Worm (Caenorhabditis elegans) whole organism, L3 larva: ENCODE measurements around the gene C07G1.7.
A peak's percentile ranks its signal among the peaks of the same experiment; 100 is the strongest.

Experiments
- R02D3.7 ChIP-seq: fragments of 150-350 bp; optimal IDR thresholded peaks from 2 replicates; lab custom pipeline; 2014; ENCODE audit warnings: missing biosample characterization, missing genetic modification characterization
- ZK546.5 ChIP-seq: sonication (generic microtip); optimal IDR thresholded peaks from 2 replicates; lab custom pipeline; 2017; ENCODE audit warnings: missing biosample characterization, missing genetic modification characterization
- aly-2 ChIP-seq: fragments of 150-350 bp; optimal IDR thresholded peaks from 2 replicates; lab custom pipeline; 2014; ENCODE audit warnings: missing biosample characterization, missing genetic modification characterization
- ama-1 ChIP-seq: fragments of 150-350 bp; optimal IDR thresholded peaks from 2 replicates; lab custom pipeline; 2018
- ceh-28 ChIP-seq: fragments of 150-350 bp; optimal IDR thresholded peaks from 2 replicates; lab custom pipeline; 2014; ENCODE audit warnings: missing biosample characterization, missing genetic modification reagents, missing genetic modification characterization
- ceh-82 ChIP-seq: fragments of 150-350 bp; optimal IDR thresholded peaks from 2 replicates; lab custom pipeline; 2014; ENCODE audit warnings: missing biosample characterization, missing genetic modification characterization
- ceh-9 ChIP-seq: sonication (generic microtip); optimal IDR thresholded peaks from 2 replicates; lab custom pipeline; 2018; ENCODE audit warnings: missing biosample characterization, missing genetic modification characterization
- daf-12 ChIP-seq: fragments of 150-350 bp; optimal IDR thresholded peaks from 2 replicates; lab custom pipeline; 2014; ENCODE audit warnings: missing biosample characterization, missing genetic modification reagents, missing genetic modification characterization
- egl-27 ChIP-seq: sonication (generic microtip); optimal IDR thresholded peaks from 4 replicates; lab custom pipeline; 2017; ENCODE audit warnings: missing biosample characterization, missing genetic modification reagents, missing genetic modification characterization
- egl-5 ChIP-seq: fragments of 150-350 bp; optimal IDR thresholded peaks from 2 replicates; lab custom pipeline; 2017; ENCODE audit warnings: missing biosample characterization, missing genetic modification reagents, missing genetic modification characterization, inconsistent platforms
- elt-1 ChIP-seq: fragments of 150-350 bp; optimal IDR thresholded peaks from 2 replicates; lab custom pipeline; 2014; ENCODE audit warnings: missing biosample characterization, missing genetic modification characterization
- elt-2 ChIP-seq: sonication (generic microtip); optimal IDR thresholded peaks from 2 replicates; lab custom pipeline; 2016; ENCODE audit warnings: missing genetic modification reagents, mild to moderate bottlenecking, missing genetic modification characterization, missing compliant biosample characterization
- elt-3 ChIP-seq, 3 experiments: fragments of 150-350 bp in 1 of 3; sonication (generic microtip) in 2 of 3; optimal IDR thresholded peaks; 2 replicates in 2 of 3; 4 replicates in 1 of 3; lab custom pipeline; 2014 to 2017; ENCODE audit warnings: missing biosample characterization in 3 of 3, missing genetic modification characterization in 3 of 3
- eor-1 ChIP-seq, 2 experiments: fragments of 150-350 bp; optimal IDR thresholded peaks; 2 replicates each; lab custom pipeline; 2014 to 2018; ENCODE audit warnings: missing biosample characterization in 2 of 2, missing genetic modification characterization in 2 of 2
- fkh-10 ChIP-seq: sonication (generic microtip); optimal IDR thresholded peaks from 2 replicates; lab custom pipeline; 2017; ENCODE audit warnings: missing biosample characterization, missing genetic modification reagents, missing genetic modification characterization
- hmg-11 ChIP-seq: sonication (generic microtip); optimal IDR thresholded peaks from 2 replicates; lab custom pipeline; 2016; ENCODE audit warnings: missing genetic modification characterization, missing compliant biosample characterization
- jun-1 ChIP-seq: fragments of 150-350 bp; optimal IDR thresholded peaks from 2 replicates; lab custom pipeline; 2014; ENCODE audit warnings: missing biosample characterization, missing genetic modification reagents, missing genetic modification characterization
- lin-15B ChIP-seq: fragments of 150-350 bp; optimal IDR thresholded peaks from 2 replicates; lab custom pipeline; 2014; ENCODE audit warnings: missing biosample characterization, missing genetic modification characterization
- lin-39 ChIP-seq: fragments of 150-350 bp; optimal IDR thresholded peaks from 2 replicates; lab custom pipeline; 2018; ENCODE audit warnings: missing biosample characterization, missing genetic modification reagents, missing genetic modification characterization
- lsy-12 ChIP-seq: sonication (generic microtip); optimal IDR thresholded peaks from 2 replicates; lab custom pipeline; 2016; ENCODE audit warnings: mild to moderate bottlenecking, missing genetic modification characterization, missing compliant biosample characterization
- mdl-1 ChIP-seq: fragments of 150-350 bp; optimal IDR thresholded peaks from 2 replicates; lab custom pipeline; 2014; ENCODE audit warnings: missing biosample characterization, missing genetic modification characterization
- mml-1 ChIP-seq: fragments of 150-350 bp; sonication (generic microtip); optimal IDR thresholded peaks from 3 replicates; lab custom pipeline; 2014; ENCODE audit warnings: missing biosample characterization, missing genetic modification characterization
- nfya-1 ChIP-seq: sonication (generic microtip); optimal IDR thresholded peaks from 2 replicates; lab custom pipeline; 2017; ENCODE audit warnings: missing genetic modification characterization, mild to moderate bottlenecking, missing compliant biosample characterization, antibody characterized with exemption, moderate library complexity; ENCODE audit not compliant: insufficient read depth
- nhr-11 ChIP-seq: fragments of 150-350 bp; optimal IDR thresholded peaks from 2 replicates; lab custom pipeline; 2014; ENCODE audit warnings: missing biosample characterization, missing genetic modification characterization
- nhr-12 ChIP-seq: fragments of 150-350 bp; optimal IDR thresholded peaks from 2 replicates; lab custom pipeline; 2014; ENCODE audit warnings: missing biosample characterization, missing genetic modification characterization
- nhr-23 ChIP-seq: fragments of 150-350 bp; optimal IDR thresholded peaks from 2 replicates; lab custom pipeline; 2014; ENCODE audit warnings: missing biosample characterization, missing genetic modification reagents, missing genetic modification characterization
- nhr-237 ChIP-seq: fragments of 150-350 bp; optimal IDR thresholded peaks from 2 replicates; lab custom pipeline; 2014; ENCODE audit warnings: missing biosample characterization, missing genetic modification characterization
- nhr-25 ChIP-seq: sonication (generic microtip); optimal IDR thresholded peaks from 2 replicates; lab custom pipeline; 2017; ENCODE audit warnings: missing biosample characterization, missing genetic modification characterization
- nhr-28 ChIP-seq: fragments of 150-350 bp; optimal IDR thresholded peaks from 2 replicates; lab custom pipeline; 2014; ENCODE audit warnings: missing biosample characterization, missing genetic modification characterization
- nhr-43 ChIP-seq: sonication (generic microtip); optimal IDR thresholded peaks from 2 replicates; lab custom pipeline; 2016; ENCODE audit warnings: mild to moderate bottlenecking, missing genetic modification characterization, missing compliant biosample characterization; ENCODE audit not compliant: poor library complexity, severe bottlenecking
- nhr-67 ChIP-seq: fragments of 150-350 bp; optimal IDR thresholded peaks from 2 replicates; lab custom pipeline; 2014; ENCODE audit warnings: missing biosample characterization, missing genetic modification characterization
- nhr-76 ChIP-seq: fragments of 150-350 bp; sonication (generic microtip); optimal IDR thresholded peaks from 5 replicates; lab custom pipeline; 2014; ENCODE audit warnings: missing biosample characterization, missing genetic modification characterization
- nhr-77 ChIP-seq: fragments of 150-350 bp; optimal IDR thresholded peaks from 2 replicates; lab custom pipeline; 2014; ENCODE audit warnings: missing biosample characterization, missing genetic modification characterization
- pha-4 ChIP-seq: fragments of 150-350 bp; optimal IDR thresholded peaks from 2 replicates; lab custom pipeline; 2014; ENCODE audit warnings: missing biosample characterization, missing genetic modification reagents, missing genetic modification characterization
- pqm-1 ChIP-seq: fragments of 150-350 bp; optimal IDR thresholded peaks from 2 replicates; lab custom pipeline; 2017; ENCODE audit warnings: missing biosample characterization, missing genetic modification characterization, inconsistent platforms
- sea-2 ChIP-seq: fragments of 150-350 bp; sonication (generic microtip); optimal IDR thresholded peaks from 4 replicates; lab custom pipeline; 2014; ENCODE audit warnings: missing biosample characterization, missing genetic modification reagents, missing genetic modification characterization
- skn-1 ChIP-seq: fragments of 150-350 bp; optimal IDR thresholded peaks from 2 replicates; lab custom pipeline; 2014; ENCODE audit warnings: missing biosample characterization, missing genetic modification characterization
- tbx-2 ChIP-seq: sonication (generic microtip); optimal IDR thresholded peaks from 2 replicates; lab custom pipeline; 2016; ENCODE audit warnings: mild to moderate bottlenecking, missing genetic modification characterization, missing compliant biosample characterization
- unc-39 ChIP-seq: sonication (generic microtip); optimal IDR thresholded peaks from 4 replicates; lab custom pipeline; 2017; ENCODE audit warnings: missing biosample characterization, missing genetic modification characterization
- unc-62 ChIP-seq: fragments of 150-350 bp; sonication (generic microtip); optimal IDR thresholded peaks from 4 replicates; lab custom pipeline; 2014; ENCODE audit warnings: missing biosample characterization, missing genetic modification reagents, missing genetic modification characterization
- ztf-11 ChIP-seq: fragments of 150-350 bp; optimal IDR thresholded peaks from 2 replicates; lab custom pipeline; 2014; ENCODE audit warnings: missing biosample characterization, missing genetic modification characterization

The C07G1.7 gene

DNA sequence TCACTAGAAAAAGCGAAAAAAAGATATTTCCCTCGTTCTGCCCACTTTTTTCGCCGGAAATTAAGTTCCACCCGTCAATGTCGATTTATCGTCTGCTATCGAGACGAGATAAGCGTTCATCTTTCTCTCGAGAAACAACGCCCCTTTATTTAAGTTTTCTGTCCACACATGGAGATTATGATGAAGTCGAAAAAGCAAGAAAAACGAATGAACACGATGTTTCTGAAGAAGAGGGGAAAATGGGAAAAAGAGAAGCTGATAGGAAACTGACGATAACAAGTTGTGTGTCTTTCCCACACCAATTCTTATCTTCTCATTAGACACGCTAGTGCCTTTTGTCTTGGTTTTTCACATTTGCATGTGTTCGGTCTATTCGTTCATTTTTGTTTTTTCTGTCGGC, 36.9 kb downstream of the C07G1.7 start:
- TF ChIP-seq tbx-2 (tag; lab: Kevin White, UChicago) (no peak), ztf-11 (tag; lab: Kevin White, UChicago) (no peak), nhr-77 (tag; lab: Kevin White, UChicago) (no peak), lsy-12 (tag; lab: Kevin White, UChicago) (no peak), pqm-1 (tag; lab: Kevin White, UChicago) (peak; percentile 41), egl-5 (no peak), ama-1 (lab: Kevin White, UChicago) (no peak), ceh-28 (tag; lab: Kevin White, UChicago) (no peak), elt-2 (tag; lab: Kevin White, UChicago) (peak; percentile 80), nhr-23 (tag; lab: Kevin White, UChicago) (no peak), nfya-1 (tag; lab: Kevin White, UChicago) (no peak), mml-1 (tag; lab: Kevin White, UChicago) (no peak), hmg-11 (tag; lab: Kevin White, UChicago) (no peak), nhr-76 (no peak)

DNA sequence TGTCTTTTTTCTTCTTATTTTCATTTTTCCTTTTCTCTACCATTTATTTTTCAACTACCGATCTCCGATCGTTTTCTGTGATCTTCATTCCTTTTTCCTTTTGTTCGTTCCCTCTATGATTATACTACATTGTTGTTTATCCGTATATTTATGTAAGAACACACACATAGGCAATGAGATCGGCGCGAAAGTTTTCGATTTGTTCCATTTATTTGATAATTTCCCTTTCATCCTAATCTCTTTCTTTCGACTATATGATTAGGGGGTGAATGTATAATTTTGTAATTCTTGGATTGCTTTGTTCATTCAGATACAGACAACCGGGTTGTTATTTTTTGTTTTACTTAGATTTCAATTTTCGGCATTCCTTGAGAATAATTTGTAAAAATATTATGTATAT, 38.0 kb downstream of the C07G1.7 start:
- TF ChIP-seq unc-62 (GFP tag; lab: Kevin White, UChicago) (no peak), elt-2 (tag; lab: Kevin White, UChicago) (no peak), jun-1 (tag; lab: Kevin White, UChicago) (no peak), nhr-237 (tag; lab: Kevin White, UChicago) (no peak), eor-1 (tag; optimal IDR thresholded peaks at IDR 0.05; lab: Kevin White, UChicago) (no peak), mml-1 (tag; lab: Kevin White, UChicago) (no peak), lin-39 (tag; lab: Kevin White, UChicago) (no peak), nhr-25 (no peak), elt-1 (tag; lab: Kevin White, UChicago) (no peak), nhr-43 (tag; lab: Kevin White, UChicago) (no peak), aly-2 (tag; lab: Kevin White, UChicago) (no peak), ceh-82 (tag; lab: Kevin White, UChicago) (no peak), lin-15B (tag; lab: Kevin White, UChicago) (no peak)
- TF ChIP-seq, all 47 proteins: peak for 0

DNA sequence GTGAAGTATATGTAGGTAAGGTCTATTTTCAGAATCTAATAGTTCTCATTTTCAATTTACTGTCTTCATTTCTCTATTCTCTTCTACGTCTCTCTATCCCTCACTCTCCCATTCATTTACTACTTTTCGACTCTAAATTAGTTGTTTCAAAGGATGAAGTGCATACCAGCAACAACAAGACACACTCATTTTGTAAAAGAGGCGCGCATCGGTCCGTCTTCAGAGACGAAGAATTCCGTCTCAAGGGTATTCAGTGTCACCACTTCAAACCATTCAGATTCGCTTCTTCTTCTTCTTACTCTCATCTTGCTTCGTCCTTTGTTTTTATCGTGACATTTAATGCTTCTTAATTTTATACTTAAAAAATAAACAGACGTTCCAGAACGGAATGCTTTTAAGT, 40.3 kb downstream of the C07G1.7 start:
- no peak for TF ChIP-seq mdl-1 (tag; lab: Kevin White, UChicago)
- TF ChIP-seq nhr-25: peak; percentile 21
- no peak for TF ChIP-seq sea-2 (GFP tag; lab: Kevin White, UChicago)
- TF ChIP-seq, all 47 proteins: peak for 1

DNA sequence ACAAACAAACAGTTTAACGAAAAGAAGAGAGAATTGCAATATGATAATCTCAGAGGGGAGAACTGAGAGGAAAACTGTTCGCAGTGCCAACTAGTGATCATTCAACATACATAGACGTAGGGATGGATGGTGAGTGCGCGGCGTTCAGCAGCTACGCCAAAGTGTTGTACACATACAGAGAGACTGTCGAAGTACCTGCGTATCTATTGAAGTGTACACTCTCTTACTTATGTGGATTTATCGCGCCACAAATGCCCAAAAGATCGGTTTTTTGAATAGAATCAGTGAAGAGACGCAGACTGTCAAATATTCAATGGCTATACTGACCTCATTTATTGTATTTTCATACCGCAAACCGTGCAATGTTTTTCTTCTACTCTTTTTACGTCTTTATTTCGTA, 41.4 kb downstream of the C07G1.7 start:
- TF ChIP-seq ZK546.5 (no peak), mml-1 (tag; lab: Kevin White, UChicago) (no peak), ama-1 (lab: Kevin White, UChicago) (no peak), ceh-28 (tag; lab: Kevin White, UChicago) (peak; percentile 62), nhr-43 (tag; lab: Kevin White, UChicago) (no peak), nhr-11 (tag; lab: Kevin White, UChicago) (no peak), nhr-28 (tag; lab: Kevin White, UChicago) (no peak), pqm-1 (tag; lab: Kevin White, UChicago) (no peak), lin-15B (tag; lab: Kevin White, UChicago) (no peak), unc-39 (no peak), daf-12 (tag; lab: Kevin White, UChicago) (no peak), elt-1 (tag; lab: Kevin White, UChicago) (no peak), R02D3.7 (tag; lab: Kevin White, UChicago) (no peak), nhr-23 (tag; lab: Kevin White, UChicago) (peak; percentile 90), nhr-67 (tag; lab: Kevin White, UChicago) (no peak), nhr-25 (peak; percentile 79), ceh-9 (no peak), sea-2 (GFP tag; lab: Kevin White, UChicago) (no peak), lsy-12 (tag; lab: Kevin White, UChicago) (no peak), elt-3 (tag; optimal IDR thresholded peaks at IDR 0.05; lab: Kevin White, UChicago) (no peak), egl-27 (tag; lab: Kevin White, UChicago) (no peak), egl-5 (no peak), ceh-82 (tag; lab: Kevin White, UChicago) (no peak), nhr-237 (tag; lab: Kevin White, UChicago) (no peak), skn-1 (tag; lab: Kevin White, UChicago) (no peak), tbx-2 (tag; lab: Kevin White, UChicago) (no peak), nfya-1 (tag; lab: Kevin White, UChicago) (no peak), nhr-77 (tag; lab: Kevin White, UChicago) (no peak), nhr-12 (tag; lab: Kevin White, UChicago) (no peak), fkh-10 (no peak), pha-4 (tag; lab: Kevin White, UChicago) (peak; percentile 89), hmg-11 (tag; lab: Kevin White, UChicago) (no peak), lin-39 (tag; lab: Kevin White, UChicago) (no peak)
